Fruit fly (Drosophila melanogaster) Kc167 (cell line): Measurements from ENCODE around the gene CG33767.
"Not testable (repeated sequence)": the region's sequence is repeated elsewhere in the genome, so short reads cannot be mapped to it uniquely, and the experiment has no call there.

Experiments used
- Myc ChIP-seq: fragments of >200 bp; optimal IDR thresholded peaks from 2 replicates; lab custom pipeline; 2017; ENCODE audit warnings: missing external identifiers
- Sin3A ChIP-seq: fragments of >200 bp; optimal IDR thresholded peaks from 2 replicates; lab custom pipeline; 2018; ENCODE audit warnings: missing external identifiers
- h ChIP-seq: fragments of >200 bp; optimal IDR thresholded peaks from 3 replicates; lab custom pipeline; 2018; ENCODE audit warnings: missing external identifiers
- insv ChIP-seq: fragments of >200 bp; optimal IDR thresholded peaks from 3 replicates; lab custom pipeline; 2018; ENCODE audit warnings: missing external identifiers
- psq ChIP-seq: fragments of >200 bp; optimal IDR thresholded peaks from 2 replicates; lab custom pipeline; 2017; ENCODE audit warnings: missing external identifiers
- ttk ChIP-seq: sonication (Bioruptor generic); optimal IDR thresholded peaks from 2 replicates; lab custom pipeline; 2017; ENCODE audit warnings: missing external identifiers

CG33767 gene

dm6 chr3L:22652425-22652824, 6.3 kb downstream of the CG33767 start, which contains the start of gene CG33772:
CG33772 (minus strand) TSS chr3L:22652525.
- TF ChIP-seq psq (lab: Kevin White, UChicago) (no peak), Sin3A (lab: Kevin White, UChicago) (no peak), h (lab: Kevin White, UChicago) (no peak), ttk (lab: Kevin White, UChicago) (no peak), Myc (no peak), insv (no peak)

dm6 chr3L:22665110-22665509, 19.0 kb downstream of the CG33767 start:
- no peak for TF ChIP-seq Myc
- no peak for TF ChIP-seq psq (lab: Kevin White, UChicago)
- no peak for TF ChIP-seq h (lab: Kevin White, UChicago)
- TF ChIP-seq ttk (lab: Kevin White, UChicago) = no peak
- TF ChIP-seq Sin3A (lab: Kevin White, UChicago) = no peak

- no peak for TF ChIP-seq insv
- TF ChIP-seq Sin3A (lab: Kevin White, UChicago) = no peak
- TF ChIP-seq h (lab: Kevin White, UChicago) = no peak
- no peak for TF ChIP-seq psq (lab: Kevin White, UChicago)
- TF ChIP-seq Myc = no peak
- no peak for TF ChIP-seq ttk (lab: Kevin White, UChicago)
Measured at dm6 chr3L:22669275-22670006, 23.3 kb downstream of the CG33767 start, which contains the start of gene Jhbp6. Jhbp6 (plus strand) TSS chr3L:22669956.

dm6 chr3L:22670174-22670573, 24.1 kb downstream of the CG33767 start:
- TF ChIP-seq ttk (lab: Kevin White, UChicago) = no peak
- no peak for TF ChIP-seq psq (lab: Kevin White, UChicago)
- TF ChIP-seq insv = no peak
- TF ChIP-seq Sin3A (lab: Kevin White, UChicago) = no peak
- no peak for TF ChIP-seq h (lab: Kevin White, UChicago)
- TF ChIP-seq Myc = no peak

- no peak for TF ChIP-seq Sin3A (lab: Kevin White, UChicago)
- TF ChIP-seq h (lab: Kevin White, UChicago) = no peak
- TF ChIP-seq psq (lab: Kevin White, UChicago) = no peak
- TF ChIP-seq Myc = no peak
- TF ChIP-seq ttk (lab: Kevin White, UChicago) = no peak
- no peak for TF ChIP-seq insv
Measured at dm6 chr3L:22671699-22672276, 25.7 kb downstream of the CG33767 start.

- TF ChIP-seq h (lab: Kevin White, UChicago) = no peak
- no peak for TF ChIP-seq ttk (lab: Kevin White, UChicago)
- TF ChIP-seq psq (lab: Kevin White, UChicago) = no peak
- TF ChIP-seq Sin3A (lab: Kevin White, UChicago) = no peak
- TF ChIP-seq Myc = no peak
- TF ChIP-seq insv = no peak
Measured at dm6 chr3L:22680932-22681331, 34.8 kb downstream of the CG33767 start.

- TF ChIP-seq h (lab: Kevin White, UChicago) (no peak), Sin3A (lab: Kevin White, UChicago) (no peak), Myc (no peak), ttk (lab: Kevin White, UChicago) (no peak), psq (lab: Kevin White, UChicago) (no peak), insv (no peak)
Measured at dm6 chr3L:22686987-22687386, 40.9 kb downstream of the CG33767 start, which contains the start of the genes CG14455 and CG14456. CG14455 (minus strand) TSS chr3L:22687087. CG14456 (plus strand) TSS chr3L:22687222.

dm6 chr3L:22692428-22692827, 46.3 kb downstream of the CG33767 start, which contains the start of gene CG14454:
CG14454 (minus strand) TSS chr3L:22692528.
- TF ChIP-seq insv; Myc; ttk (lab: Kevin White, UChicago): not testable (repeated sequence)

- TF ChIP-seq insv (no peak), ttk (lab: Kevin White, UChicago) (no peak), h (lab: Kevin White, UChicago) (no peak), psq (lab: Kevin White, UChicago) (no peak), Sin3A (lab: Kevin White, UChicago) (no peak), Myc (no peak)
Measured at dm6 chr3L:22693712-22694111, 47.6 kb downstream of the CG33767 start, which contains the start of the genes CG12546 and CG14453. CG12546 (minus strand) TSS chr3L:22693812. CG14453 (plus strand) TSS chr3L:22694083.

dm6 chr3L:22695653-22696052, 49.5 kb downstream of the CG33767 start, which contains the start of gene CG14452:
CG14452 (plus strand) TSS chr3L:22695953.
- TF ChIP-seq h (lab: Kevin White, UChicago) (no peak), Sin3A (lab: Kevin White, UChicago) (no peak), psq (lab: Kevin White, UChicago) (no peak), insv (no peak), ttk (lab: Kevin White, UChicago) (no peak)
